Worm (Caenorhabditis elegans): Measurements from ENCODE around the gene zipt-16.

zipt-16 gene

ce11 chrV:11496283-11496682 is 33.5 kb downstream of the zipt-16 start, which contains the start of gene htrl-1:
Gene htrl-1 (minus strand): TSS chrV:11496383.
- TF ChIP-seq ref-1 (GFP tag; conservative IDR thresholded peaks at IDR 0.05): no peak
- TF ChIP-seq klf-2 (GFP tag; conservative IDR thresholded peaks at IDR 0.05): no peak
- no peak for TF ChIP-seq flt-1 (GFP tag; IDR thresholded peaks at IDR 0.05)
- TF ChIP-seq tab-1 (GFP tag; IDR thresholded peaks at IDR 0.05): no peak
- no peak for TF ChIP-seq cog-1 (tag; optimal IDR thresholded peaks at IDR 0.05)
- TF ChIP-seq ztf-29 (GFP tag; IDR thresholded peaks at IDR 0.05): no peak
- no peak for TF ChIP-seq med-1 (GFP tag; optimal IDR thresholded peaks at IDR 0.05; ENCODE audit: insufficient read depth)
- TF ChIP-seq ztf-23 (GFP tag; IDR thresholded peaks at IDR 0.05): no peak
- TF ChIP-seq T22C8.4 (GFP tag; IDR thresholded peaks at IDR 0.05): no peak

- TF ChIP-seq ref-1 (GFP tag; conservative IDR thresholded peaks at IDR 0.05): no peak
- no peak for TF ChIP-seq T22C8.4 (GFP tag; IDR thresholded peaks at IDR 0.05)
- TF ChIP-seq flt-1 (GFP tag; IDR thresholded peaks at IDR 0.05): no peak
- no peak for TF ChIP-seq ztf-23 (GFP tag; IDR thresholded peaks at IDR 0.05)
- no peak for TF ChIP-seq ztf-29 (GFP tag; IDR thresholded peaks at IDR 0.05)
- no peak for TF ChIP-seq klf-2 (GFP tag; conservative IDR thresholded peaks at IDR 0.05)
- no peak for TF ChIP-seq cog-1 (tag; optimal IDR thresholded peaks at IDR 0.05)
- no peak for TF ChIP-seq tab-1 (GFP tag; IDR thresholded peaks at IDR 0.05)
- no peak for TF ChIP-seq med-1 (GFP tag; optimal IDR thresholded peaks at IDR 0.05; ENCODE audit: insufficient read depth)
These were observed 34.7 kb downstream of the zipt-16 start for ce11 chrV:11497475-11497874.

ce11 chrV:11499786-11500185 is 37.0 kb downstream of the zipt-16 start:
- TF ChIP-seq flt-1 (GFP tag; IDR thresholded peaks at IDR 0.05) (no peak), ref-1 (GFP tag; conservative IDR thresholded peaks at IDR 0.05) (no peak), ztf-29 (GFP tag; IDR thresholded peaks at IDR 0.05) (no peak), med-1 (GFP tag; optimal IDR thresholded peaks at IDR 0.05; ENCODE audit: insufficient read depth) (no peak), tab-1 (GFP tag; IDR thresholded peaks at IDR 0.05) (no peak)

- TF ChIP-seq med-1 (GFP tag; optimal IDR thresholded peaks at IDR 0.05; ENCODE audit: insufficient read depth) (no peak), ref-1 (GFP tag; conservative IDR thresholded peaks at IDR 0.05) (no peak), cog-1 (tag; optimal IDR thresholded peaks at IDR 0.05) (no peak), tab-1 (GFP tag; IDR thresholded peaks at IDR 0.05) (no peak), klf-2 (GFP tag; conservative IDR thresholded peaks at IDR 0.05) (no peak), ztf-29 (GFP tag; IDR thresholded peaks at IDR 0.05) (no peak), flt-1 (GFP tag; IDR thresholded peaks at IDR 0.05) (no peak), ztf-23 (GFP tag; IDR thresholded peaks at IDR 0.05) (no peak), T22C8.4 (GFP tag; IDR thresholded peaks at IDR 0.05) (no peak)
These were observed 38.2 kb downstream of the zipt-16 start for ce11 chrV:11500980-11501379.

ce11 chrV:11503081-11503751 is 40.4 kb downstream of the zipt-16 start, which contains the start of gene C55A6.12:
Gene C55A6.12 (minus strand): TSS chrV:11503131.
- TF ChIP-seq ztf-29 (GFP tag; IDR thresholded peaks at IDR 0.05) (no peak), ztf-23 (GFP tag; IDR thresholded peaks at IDR 0.05) (0 out of 2 replicates have a peak, but pooled peaks have one; percentile 32), med-1 (GFP tag; optimal IDR thresholded peaks at IDR 0.05; ENCODE audit: insufficient read depth) (no peak)

ce11 chrV:11504853-11505397 is 42.1 kb downstream of the zipt-16 start, which contains the start of the genes C55A6.1 and C55A6.10:
Gene C55A6.1 (minus strand): TSS chrV:11504968.
Gene C55A6.10 (plus strand): TSS chrV:11505347.
- TF ChIP-seq cog-1 (tag; optimal IDR thresholded peaks at IDR 0.05) (peak; percentile 1), flt-1 (GFP tag; IDR thresholded peaks at IDR 0.05) (0 out of 2 replicates have a peak, but pooled peaks have one; percentile 24), tab-1 (GFP tag; IDR thresholded peaks at IDR 0.05) (0 out of 2 replicates have a peak, but pooled peaks have one; percentile 39), ztf-23 (GFP tag; IDR thresholded peaks at IDR 0.05) (peak; percentile 68; the same call in 1 of the 2 replicates)

- TF ChIP-seq T22C8.4 (GFP tag; IDR thresholded peaks at IDR 0.05): no peak
- no peak for TF ChIP-seq klf-2 (GFP tag; conservative IDR thresholded peaks at IDR 0.05)
- TF ChIP-seq ztf-23 (GFP tag; IDR thresholded peaks at IDR 0.05): no peak
- no peak for TF ChIP-seq tab-1 (GFP tag; IDR thresholded peaks at IDR 0.05)
- no peak for TF ChIP-seq med-1 (GFP tag; optimal IDR thresholded peaks at IDR 0.05; ENCODE audit: insufficient read depth)
- no peak for TF ChIP-seq ref-1 (GFP tag; conservative IDR thresholded peaks at IDR 0.05)
- TF ChIP-seq cog-1 (tag; optimal IDR thresholded peaks at IDR 0.05): no peak
- TF ChIP-seq flt-1 (GFP tag; IDR thresholded peaks at IDR 0.05): no peak
- no peak for TF ChIP-seq ztf-29 (GFP tag; IDR thresholded peaks at IDR 0.05)
These were observed 43.5 kb downstream of the zipt-16 start for ce11 chrV:11506347-11506746.

ce11 chrV:11508773-11509172 is 46.0 kb downstream of the zipt-16 start, which contains the start of gene ttll-5:
Gene ttll-5 (plus strand): TSS chrV:11509060.
- TF ChIP-seq ztf-29 (GFP tag; IDR thresholded peaks at IDR 0.05) (no peak), med-1 (GFP tag; optimal IDR thresholded peaks at IDR 0.05; ENCODE audit: insufficient read depth) (no peak), tab-1 (GFP tag; IDR thresholded peaks at IDR 0.05) (no peak), ref-1 (GFP tag; conservative IDR thresholded peaks at IDR 0.05) (no peak), klf-2 (GFP tag; conservative IDR thresholded peaks at IDR 0.05) (no peak)

ce11 chrV:11513432-11513831 is 50.6 kb downstream of the zipt-16 start, which contains the start of gene C55A6.3:
Gene C55A6.3 (minus strand): TSS chrV:11513532.
- no peak for TF ChIP-seq ztf-23 (GFP tag; IDR thresholded peaks at IDR 0.05)
- TF ChIP-seq T22C8.4 (GFP tag; IDR thresholded peaks at IDR 0.05): no peak
- TF ChIP-seq med-1 (GFP tag; optimal IDR thresholded peaks at IDR 0.05; ENCODE audit: insufficient read depth): no peak
- no peak for TF ChIP-seq flt-1 (GFP tag; IDR thresholded peaks at IDR 0.05)
- no peak for TF ChIP-seq klf-2 (GFP tag; conservative IDR thresholded peaks at IDR 0.05)
- TF ChIP-seq tab-1 (GFP tag; IDR thresholded peaks at IDR 0.05): no peak
- no peak for TF ChIP-seq ref-1 (GFP tag; conservative IDR thresholded peaks at IDR 0.05)
- no peak for TF ChIP-seq ztf-29 (GFP tag; IDR thresholded peaks at IDR 0.05)

- TF ChIP-seq flt-1 (GFP tag; IDR thresholded peaks at IDR 0.05) (no peak), med-1 (GFP tag; optimal IDR thresholded peaks at IDR 0.05; ENCODE audit: insufficient read depth) (no peak)
These were observed 51.9 kb downstream of the zipt-16 start, which contains the start of gene C55A6.6 for ce11 chrV:11514677-11515076. Gene C55A6.6 (minus strand): TSS chrV:11514737.
